Worm (Caenorhabditis elegans) whole organism, L4/young adult: ENCODE data around the gene F12F6.1.

Experiments
- W03F9.2 ChIP-seq: fragments of 150-350 bp; optimal IDR thresholded peaks from 2 replicates; lab custom pipeline; 2014; ENCODE audit warnings: missing biosample characterization, missing genetic modification characterization
- dao-5 ChIP-seq: sonication (generic microtip); optimal IDR thresholded peaks from 2 replicates; lab custom pipeline; 2016; ENCODE audit warnings: missing genotype, missing genetic modification characterization, moderate library complexity, missing compliant biosample characterization
- him-1 ChIP-seq: sonication (generic microtip); optimal IDR thresholded peaks from 2 replicates; lab custom pipeline; 2016; ENCODE audit warnings: missing genotype, missing genetic modification reagents, missing genetic modification characterization, missing compliant biosample characterization

DNA sequence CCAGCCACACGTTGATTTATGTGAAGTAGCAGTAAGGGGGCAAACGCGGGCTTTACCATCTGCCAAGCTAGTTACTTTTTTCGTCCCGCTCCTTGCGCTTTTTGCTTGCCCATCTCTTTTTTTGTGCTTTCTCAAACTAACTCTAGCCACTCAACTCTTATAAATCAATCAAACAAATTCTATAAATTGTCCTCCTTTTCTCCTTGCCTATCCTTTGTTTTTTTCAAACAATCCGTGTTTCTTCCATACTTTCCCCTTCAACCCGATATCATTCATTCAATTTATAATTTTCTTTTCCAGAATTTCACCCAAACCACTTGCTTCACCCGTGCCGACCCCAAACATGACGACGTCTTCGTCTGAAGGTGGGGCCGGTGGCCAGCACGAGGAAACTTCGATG lies 13.6 kb upstream of the F12F6.1 start, which contains the start of gene srgp-1:
- TF ChIP-seq W03F9.2 (tag; lab: Kevin White, UChicago) (no peak), him-1 (tag; lab: Kevin White, UChicago) (no peak), dao-5 (tag; lab: Kevin White, UChicago) (no peak)
